Worm (Caenorhabditis elegans) whole organism, L2 larva: ENCODE measurements around the gene tag-52.

Source experiments
- ama-1 ChIP-seq: fragments of 150-350 bp; optimal IDR thresholded peaks from 2 replicates; lab custom pipeline; 2018; ENCODE audit warnings: inconsistent platforms
- egl-27 ChIP-seq: sonication (generic microtip); optimal IDR thresholded peaks from 3 replicates; lab custom pipeline; 2017; ENCODE audit warnings: missing biosample characterization, missing genetic modification reagents, missing genetic modification characterization
- elt-3 ChIP-seq: sonication (generic microtip); optimal IDR thresholded peaks from 2 replicates; lab custom pipeline; 2017; ENCODE audit warnings: missing biosample characterization, missing genetic modification characterization
- lsy-2 ChIP-seq, 2 experiments: fragments of 150-350 bp in 1 of 2; sonication (generic microtip) in 1 of 2; optimal IDR thresholded peaks; 2 replicates each; lab custom pipeline; 2014 to 2017; ENCODE audit warnings: missing biosample characterization in 2 of 2, missing genetic modification characterization in 2 of 2
- nhr-11 ChIP-seq: fragments of 150-350 bp; optimal IDR thresholded peaks from 2 replicates; lab custom pipeline; 2014; ENCODE audit warnings: missing biosample characterization, missing genetic modification characterization
- nhr-12 ChIP-seq: fragments of 150-350 bp; optimal IDR thresholded peaks from 2 replicates; lab custom pipeline; 2014; ENCODE audit warnings: missing biosample characterization, missing genetic modification characterization
- nhr-23 ChIP-seq: fragments of 150-350 bp; optimal IDR thresholded peaks from 2 replicates; lab custom pipeline; 2014; ENCODE audit warnings: missing biosample characterization, missing genetic modification reagents, missing genetic modification characterization
- nhr-6 ChIP-seq: fragments of 150-350 bp; optimal IDR thresholded peaks from 2 replicates; lab custom pipeline; 2014; ENCODE audit warnings: missing biosample characterization, missing genetic modification characterization
- sem-4 ChIP-seq: fragments of 150-350 bp; optimal IDR thresholded peaks from 2 replicates; lab custom pipeline; 2014; ENCODE audit warnings: missing biosample characterization, missing genetic modification reagents, missing genetic modification characterization
- unc-39 ChIP-seq: fragments of 150-350 bp; optimal IDR thresholded peaks from 2 replicates; lab custom pipeline; 2014; ENCODE audit warnings: missing biosample characterization, missing genetic modification characterization
- unc-62 ChIP-seq: fragments of 150-350 bp; optimal IDR thresholded peaks from 2 replicates; lab custom pipeline; 2014; ENCODE audit warnings: missing biosample characterization, missing genetic modification reagents, missing genetic modification characterization
- zag-1 ChIP-seq: fragments of 150-350 bp; optimal IDR thresholded peaks from 2 replicates; lab custom pipeline; 2014; ENCODE audit warnings: missing biosample characterization, missing genetic modification characterization

DNA sequence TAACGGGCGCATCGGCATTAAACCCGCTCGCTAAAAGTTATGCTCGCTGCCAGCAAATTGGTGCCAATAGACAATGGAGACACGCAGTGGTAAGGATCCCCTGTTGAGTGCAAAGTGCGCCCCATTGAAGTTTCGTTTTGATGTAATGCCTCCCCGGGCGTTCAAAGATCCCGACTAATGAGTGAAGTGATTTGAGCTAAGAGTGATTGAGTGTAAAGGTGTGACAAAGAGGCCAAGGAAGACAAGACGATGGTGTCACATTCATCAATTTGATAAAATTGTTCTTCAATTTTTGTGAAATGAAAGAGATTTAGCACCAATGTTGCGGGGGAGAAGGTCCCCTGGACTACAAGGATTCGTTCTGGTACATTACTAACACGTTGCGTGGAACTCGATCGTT, 4.7 kb upstream of the tag-52 start:
- TF ChIP-seq nhr-23 (tag; lab: Kevin White, UChicago) (no peak), nhr-6 (tag; lab: Kevin White, UChicago) (no peak), nhr-11 (tag; lab: Kevin White, UChicago) (no peak), lsy-2 (tag; optimal IDR thresholded peaks at IDR 0.05; lab: Kevin White, UChicago) (no peak), unc-62 (GFP tag; lab: Kevin White, UChicago) (no peak), ama-1 (no peak), nhr-12 (tag; lab: Kevin White, UChicago) (no peak), egl-27 (no peak), unc-39 (tag; lab: Kevin White, UChicago) (no peak), sem-4 (tag; lab: Kevin White, UChicago) (no peak), zag-1 (no peak), elt-3 (no peak)
